Fruit fly (Drosophila melanogaster): ENCODE results near the gene CG6040.

dm6 chr3R:19074207-19074606, 22.6 kb upstream of the CG6040 start:
- TF ChIP-seq salr (GFP tag; optimal IDR thresholded peaks at IDR 0.05) (peak; percentile 12 to 56), acj6 (GFP tag; optimal IDR thresholded peaks at IDR 0.05) (peak; percentile 60), CG11762 (GFP tag; optimal IDR thresholded peaks at IDR 0.05; ENCODE audit: insufficient read depth) (no peak), CG16779 (tag; optimal IDR thresholded peaks at IDR 0.05) (peak; percentile 47), CG1621 (tag; optimal IDR thresholded peaks at IDR 0.05) (peak; percentile 32)

Data from whole organism, prepupa.